Fruit fly (Drosophila melanogaster) whole organism, embryonic: ENCODE results near the gene CG43059.

Experiments
- B-H2 ChIP-seq: fragments of 200-800 bp; sonication (Bioruptor generic); optimal IDR thresholded peaks from 2 replicates; lab custom pipeline; 2018; ENCODE audit warnings: missing biosample characterization, mild to moderate bottlenecking, missing genetic modification characterization
- CG1024 ChIP-seq: fragments of 200-800 bp; sonication (Bioruptor generic); IDR thresholded peaks from 2 replicates; pipeline ENCODE4 v1.3.6; 2022; ENCODE audit warnings: missing biosample characterization, missing genetic modification characterization
- CG10321 ChIP-seq: fragments of 200-800 bp; sonication (Bioruptor generic); IDR thresholded peaks from 2 replicates; pipeline ENCODE4 v1.3.6; 2022; ENCODE audit warnings: missing biosample characterization, missing genetic modification characterization
- CG10366 ChIP-seq: fragments of 200-800 bp; sonication (Bioruptor generic); IDR thresholded peaks from 2 replicates; pipeline ENCODE4 v1.3.6; 2022; ENCODE audit warnings: missing biosample characterization, missing genetic modification characterization
- CG11085 ChIP-seq: fragments of 200-800 bp; sonication (Bioruptor generic); IDR thresholded peaks from 2 replicates; pipeline ENCODE4 v1.3.6; 2022; ENCODE audit warnings: missing biosample characterization, missing genetic modification characterization
- CG11398 ChIP-seq: fragments of 200-800 bp; sonication (Bioruptor generic); optimal IDR thresholded peaks from 2 replicates; lab custom pipeline; 2016; ENCODE audit warnings: missing biosample characterization, missing genetic modification characterization
- CG11560 ChIP-seq: fragments of 200-800 bp; sonication (Bioruptor generic); IDR thresholded peaks from 3 replicates; pipeline ENCODE4 v1.3.6; 2022; ENCODE audit warnings: missing biosample characterization, missing genetic modification characterization
- CG11723 ChIP-seq: fragments of 200-800 bp; sonication (Bioruptor generic); optimal IDR thresholded peaks from 2 replicates; lab custom pipeline; 2017; ENCODE audit warnings: missing biosample characterization, mild to moderate bottlenecking, missing genetic modification characterization
- CG12299 ChIP-seq: fragments of 200-800 bp; sonication (Bioruptor generic); optimal IDR thresholded peaks from 2 replicates; lab custom pipeline; 2018; ENCODE audit warnings: missing biosample characterization, mild to moderate bottlenecking, missing genetic modification characterization
- CG12744 ChIP-seq: fragments of 200-800 bp; sonication (Bioruptor generic); optimal IDR thresholded peaks from 2 replicates; lab custom pipeline; 2016; ENCODE audit warnings: missing biosample characterization, missing genetic modification characterization
- CG13296 ChIP-seq: fragments of 200-800 bp; sonication (Bioruptor generic); optimal IDR thresholded peaks from 3 replicates; lab custom pipeline; 2018; ENCODE audit warnings: missing biosample characterization, mild to moderate bottlenecking, missing genetic modification characterization
- CG14050 ChIP-seq: fragments of 200-800 bp; sonication (Bioruptor generic); IDR thresholded peaks from 3 replicates; pipeline ENCODE4 v1.3.6; 2022; ENCODE audit warnings: missing biosample characterization, missing genetic modification characterization
- CG15514 ChIP-seq: fragments of 200-800 bp; sonication (Bioruptor generic); optimal IDR thresholded peaks from 3 replicates; lab custom pipeline; 2017; ENCODE audit warnings: missing biosample characterization, missing genetic modification characterization, mild to moderate bottlenecking, moderate library complexity, missing genetic modification reagents
- CG2678 ChIP-seq: fragments of 200-800 bp; sonication (Bioruptor generic); optimal IDR thresholded peaks from 3 replicates; lab custom pipeline; 2019; ENCODE audit warnings: missing biosample characterization, mild to moderate bottlenecking, missing genetic modification characterization, moderate library complexity
- CG3065 ChIP-seq: fragments of 200-800 bp; sonication (Bioruptor generic); optimal IDR thresholded peaks from 2 replicates; lab custom pipeline; 2016; ENCODE audit warnings: missing biosample characterization, missing genetic modification characterization
- CG3407 ChIP-seq: fragments of 200-800 bp; sonication (Bioruptor generic); optimal IDR thresholded peaks from 2 replicates; lab custom pipeline; 2018; ENCODE audit warnings: missing biosample characterization, mild to moderate bottlenecking, missing genetic modification characterization
- CG42726 ChIP-seq: fragments of 200-800 bp; sonication (Bioruptor generic); IDR thresholded peaks from 2 replicates; pipeline ENCODE4 v1.3.6; 2022; ENCODE audit warnings: missing biosample characterization, missing genetic modification characterization; ENCODE audit not compliant: partially characterized antibody
- CG4617 ChIP-seq: fragments of 200-800 bp; sonication (Bioruptor generic); optimal IDR thresholded peaks from 3 replicates; lab custom pipeline; 2016; ENCODE audit warnings: missing biosample characterization, missing genetic modification characterization, borderline replicate concordance
- CG9932 ChIP-seq: fragments of 200-800 bp; sonication (Bioruptor generic); IDR thresholded peaks from 2 replicates; pipeline ENCODE4 v1.3.6; 2022; ENCODE audit warnings: missing biosample characterization, missing genetic modification characterization
- Drgx ChIP-seq: fragments of 200-800 bp; sonication (Bioruptor generic); IDR thresholded peaks from 2 replicates; pipeline ENCODE4 v1.3.6; 2022; ENCODE audit warnings: missing biosample characterization, missing genetic modification characterization
- Hey ChIP-seq: fragments of 200-800 bp; sonication (Bioruptor generic); optimal IDR thresholded peaks from 3 replicates; lab custom pipeline; 2018; ENCODE audit warnings: missing biosample characterization, mild to moderate bottlenecking, missing genetic modification characterization
- HmgZ ChIP-seq: fragments of 200-800 bp; sonication (Bioruptor generic); optimal IDR thresholded peaks from 2 replicates; lab custom pipeline; 2018; ENCODE audit warnings: missing biosample characterization, mild to moderate bottlenecking, missing genetic modification characterization
- Lim3 ChIP-seq: fragments of 200-800 bp; sonication (Bioruptor generic); IDR thresholded peaks from 2 replicates; pipeline ENCODE4 v1.3.6; 2022; ENCODE audit warnings: missing biosample characterization, missing genetic modification characterization
- Oaz ChIP-seq: fragments of 200-800 bp; sonication (Bioruptor generic); IDR thresholded peaks from 2 replicates; pipeline ENCODE4 v1.3.6; 2022; ENCODE audit warnings: missing biosample characterization, missing genetic modification characterization
- Rfx ChIP-seq: fragments of 200-800 bp; sonication (Bioruptor generic); IDR thresholded peaks from 2 replicates; pipeline ENCODE4 v1.3.6; 2022; ENCODE audit warnings: missing biosample characterization, missing genetic modification characterization
- Xrp1 ChIP-seq: fragments of 200-800 bp; sonication (Bioruptor generic); IDR thresholded peaks from 2 replicates; pipeline ENCODE4 v1.3.6; 2022; ENCODE audit warnings: missing biosample characterization, missing genetic modification characterization
- YL-1 ChIP-seq: fragments of 200-800 bp; sonication (Bioruptor generic); optimal IDR thresholded peaks from 3 replicates; lab custom pipeline; 2017; ENCODE audit warnings: missing biosample characterization, mild to moderate bottlenecking, missing genetic modification characterization
- ac ChIP-seq: fragments of 200-800 bp; sonication (Bioruptor generic); optimal IDR thresholded peaks from 3 replicates; lab custom pipeline; 2017; ENCODE audit warnings: missing biosample characterization, mild to moderate bottlenecking, missing genetic modification characterization
- ap ChIP-seq: fragments of 200-800 bp; sonication (Bioruptor generic); IDR thresholded peaks from 2 replicates; pipeline ENCODE4 v1.3.6; 2022; ENCODE audit warnings: missing biosample characterization, missing genetic modification characterization
- ase ChIP-seq: fragments of 200-800 bp; sonication (Bioruptor generic); IDR thresholded peaks from 3 replicates; pipeline ENCODE4 v1.3.6; 2022; ENCODE audit warnings: missing biosample characterization, missing genetic modification characterization
- az2 ChIP-seq: fragments of 200-800 bp; sonication (Bioruptor generic); optimal IDR thresholded peaks from 3 replicates; lab custom pipeline; 2016; ENCODE audit warnings: missing biosample characterization, missing genetic modification characterization
- bowl ChIP-seq: fragments of 200-800 bp; sonication (Bioruptor generic); IDR thresholded peaks from 2 replicates; pipeline ENCODE4 v1.3.6; 2022; ENCODE audit warnings: missing biosample characterization, missing genetic modification characterization
- br ChIP-seq: fragments of >200 bp; optimal IDR thresholded peaks from 2 replicates; lab custom pipeline; 2017
- disco-r ChIP-seq: fragments of 200-800 bp; sonication (Bioruptor generic); optimal IDR thresholded peaks from 2 replicates; lab custom pipeline; 2016; ENCODE audit warnings: missing biosample characterization, missing genetic modification characterization
- dmrt11E ChIP-seq: fragments of 200-800 bp; sonication (Bioruptor generic); optimal IDR thresholded peaks from 3 replicates; lab custom pipeline; 2018; ENCODE audit warnings: missing biosample characterization, mild to moderate bottlenecking, missing genetic modification characterization, moderate library complexity
- fd3F ChIP-seq: fragments of 200-800 bp; sonication (Bioruptor generic); optimal IDR thresholded peaks from 2 replicates; lab custom pipeline; 2018; ENCODE audit warnings: missing biosample characterization, mild to moderate bottlenecking, missing genetic modification characterization, moderate library complexity
- fu2 ChIP-seq: fragments of 200-800 bp; sonication (Bioruptor generic); optimal IDR thresholded peaks from 2 replicates; lab custom pipeline; 2016; ENCODE audit warnings: missing biosample characterization, missing genetic modification characterization
- gcm ChIP-seq: fragments of 200-800 bp; sonication (Bioruptor generic); optimal IDR thresholded peaks from 2 replicates; lab custom pipeline; 2019; ENCODE audit warnings: missing biosample characterization, mild to moderate bottlenecking, missing genetic modification characterization, moderate library complexity
- gt ChIP-seq: fragments of 200-800 bp; sonication (Bioruptor generic); IDR thresholded peaks from 2 replicates; pipeline ENCODE4 v1.3.6; 2022; ENCODE audit warnings: missing biosample characterization, missing genetic modification characterization
- kah ChIP-seq: fragments of 200-800 bp; sonication (Bioruptor generic); optimal IDR thresholded peaks from 2 replicates; lab custom pipeline; 2018; ENCODE audit warnings: missing biosample characterization, mild to moderate bottlenecking, missing genetic modification characterization
- kni ChIP-seq: fragments of 200-800 bp; sonication (Bioruptor generic); optimal IDR thresholded peaks from 3 replicates; lab custom pipeline; 2017; ENCODE audit warnings: mild to moderate bottlenecking, missing biosample characterization, missing genetic modification reagents, missing genetic modification characterization
- mirr ChIP-seq: fragments of 200-800 bp; sonication (Bioruptor generic); optimal IDR thresholded peaks from 3 replicates; lab custom pipeline; 2018; ENCODE audit warnings: missing biosample characterization, mild to moderate bottlenecking, missing genetic modification characterization
- onecut ChIP-seq: fragments of 200-800 bp; sonication (Bioruptor generic); IDR thresholded peaks from 2 replicates; pipeline ENCODE4 v1.3.6; 2022; ENCODE audit warnings: missing biosample characterization, missing genetic modification characterization
- p53 ChIP-seq: fragments of 200-800 bp; sonication (Bioruptor generic); optimal IDR thresholded peaks from 2 replicates; lab custom pipeline; 2016; ENCODE audit warnings: missing biosample characterization, missing genetic modification characterization
- pb ChIP-seq: fragments of 200-800 bp; sonication (Bioruptor generic); optimal IDR thresholded peaks from 3 replicates; lab custom pipeline; 2016; ENCODE audit warnings: missing biosample characterization, missing genetic modification characterization
- slp2 ChIP-seq: fragments of 200-800 bp; sonication (Bioruptor generic); optimal IDR thresholded peaks from 2 replicates; lab custom pipeline; 2016; ENCODE audit warnings: missing biosample characterization, missing genetic modification characterization
- so ChIP-seq: fragments of 200-800 bp; sonication (Bioruptor generic); IDR thresholded peaks from 3 replicates; pipeline ENCODE4 v1.3.6; 2022; ENCODE audit warnings: missing biosample characterization, missing genetic modification characterization
- sob ChIP-seq: fragments of 200-800 bp; sonication (Bioruptor generic); IDR thresholded peaks from 2 replicates; pipeline ENCODE4 v1.3.6; 2022; ENCODE audit warnings: missing biosample characterization, missing genetic modification characterization
- sr ChIP-seq: fragments of 200-800 bp; sonication (Bioruptor generic); IDR thresholded peaks from 3 replicates; pipeline ENCODE4 v1.3.6; 2022; ENCODE audit warnings: missing biosample characterization, missing genetic modification characterization
- ssp ChIP-seq: fragments of 200-800 bp; sonication (Bioruptor generic); IDR thresholded peaks from 2 replicates; pipeline ENCODE4 v1.3.6; 2022; ENCODE audit warnings: missing biosample characterization, missing genetic modification characterization
- tx ChIP-seq: fragments of 200-800 bp; sonication (Bioruptor generic); optimal IDR thresholded peaks from 2 replicates; lab custom pipeline; 2016; ENCODE audit warnings: missing biosample characterization, missing genetic modification characterization

Gene CG43059

DNA sequence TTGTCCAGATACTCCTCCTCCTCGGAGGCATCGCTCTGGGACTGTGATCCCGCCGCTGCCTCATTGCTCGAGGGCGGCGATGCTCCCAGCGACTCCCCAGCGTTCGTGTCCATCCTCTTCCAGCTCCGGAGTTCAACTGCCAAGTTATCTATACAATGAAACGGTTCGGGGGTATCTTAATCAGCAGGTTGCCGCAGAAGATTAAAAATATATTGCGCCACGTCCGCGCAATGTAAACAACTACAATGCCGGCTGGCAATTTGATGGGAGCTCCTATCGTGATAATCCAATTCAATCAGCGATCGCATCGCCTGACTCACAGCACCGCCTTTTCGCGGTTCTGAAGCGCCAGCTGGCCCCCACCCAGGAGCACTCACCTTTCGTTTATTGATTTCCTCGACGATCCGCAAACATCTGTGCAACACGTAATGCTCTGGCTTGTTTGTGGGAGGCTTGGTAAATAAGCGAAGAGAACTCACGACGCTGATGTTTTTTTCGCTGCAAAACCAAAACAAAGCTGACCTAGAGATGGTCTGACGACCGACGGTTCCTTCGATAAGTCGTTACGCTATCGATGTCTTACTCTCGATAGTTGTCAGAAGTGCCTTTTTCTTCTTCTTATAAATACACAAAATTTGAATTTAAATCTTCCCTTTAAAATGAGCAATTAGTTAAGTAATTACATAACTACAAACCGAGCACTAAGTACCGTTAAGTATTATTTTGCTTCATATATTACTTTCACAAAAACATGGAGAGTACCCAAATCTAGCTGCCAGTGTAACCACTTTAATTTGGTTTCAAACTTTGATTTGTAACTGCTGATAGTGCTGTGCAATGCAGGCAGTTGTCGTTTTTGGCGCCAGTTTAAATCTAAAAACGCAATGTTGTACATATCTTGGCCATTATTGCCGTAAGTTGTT, 29.2 kb downstream of the CG43059 start, which contains the start of gene cert (continued):
- no peak for TF ChIP-seq CG10366
- TF ChIP-seq CG11398 = no peak
- TF ChIP-seq ase (GFP tag; lab: Robert Waterston, UW) = no peak
- TF ChIP-seq mirr (GFP tag; lab: Kevin White, UChicago) = peak; percentile 31
- TF ChIP-seq CG13296 (GFP tag; lab: Kevin White, UChicago) = peak; percentile 8
- peak; percentile 38 for TF ChIP-seq p53
- TF ChIP-seq gcm (GFP tag; lab: Kevin White, UChicago) = no peak
- no peak for TF ChIP-seq CG3065 (GFP tag; lab: Kevin White, UChicago)
- TF ChIP-seq disco-r (GFP tag; lab: Kevin White, UChicago) = no peak
- no peak for TF ChIP-seq slp2 (GFP tag; lab: Kevin White, UChicago)
- peak; percentile 72 for TF ChIP-seq CG15514
- no peak for TF ChIP-seq bowl (GFP tag; lab: Robert Waterston, UW)
- TF ChIP-seq ap (GFP tag; lab: Robert Waterston, UW) = no peak
- TF ChIP-seq so (GFP tag; lab: Robert Waterston, UW) = no peak
- no peak for TF ChIP-seq ac (GFP tag; lab: Kevin White, UChicago)
- no peak for TF ChIP-seq CG11560
- no peak for TF ChIP-seq Oaz (GFP tag; lab: Robert Waterston, UW)
- no peak for TF ChIP-seq onecut (GFP tag; lab: Robert Waterston, UW)
- no peak for TF ChIP-seq CG14050 (GFP tag; lab: Robert Waterston, UW)
- TF ChIP-seq CG42726 (GFP tag; lab: Robert Waterston, UW) = peak; percentile 80; the same call in 1 of the 2 replicates
- no peak for TF ChIP-seq br (lab: Kevin White, UChicago)
- TF ChIP-seq Lim3 (GFP tag; lab: Robert Waterston, UW) = no peak
- TF ChIP-seq HmgZ = no peak
- no peak for TF ChIP-seq az2 (GFP tag; lab: Kevin White, UChicago)
- TF ChIP-seq sr (GFP tag; lab: Robert Waterston, UW) = no peak
- TF ChIP-seq dmrt11E = no peak
- TF ChIP-seq kah (GFP tag; lab: Kevin White, UChicago) = peak; percentile 94
- TF ChIP-seq gt (GFP tag; lab: Robert Waterston, UW) = no peak
- no peak for TF ChIP-seq sob (GFP tag; lab: Robert Waterston, UW)
- TF ChIP-seq Xrp1 (GFP tag; lab: Robert Waterston, UW) = 0 out of 2 replicates have a peak, but pooled peaks have one; percentile 14
- peak; percentile 26 for TF ChIP-seq tx (GFP tag; lab: Kevin White, UChicago)
- TF ChIP-seq pb (GFP tag; lab: Kevin White, UChicago) = no peak
- no peak for TF ChIP-seq fd3F (GFP tag; lab: Kevin White, UChicago)
- no peak for TF ChIP-seq B-H2 (GFP tag; lab: Kevin White, UChicago)
- peak; percentile 37 for TF ChIP-seq CG4617 (GFP tag; lab: Kevin White, UChicago)
- no peak for TF ChIP-seq CG2678 (tag; lab: Kevin White, UChicago)
- TF ChIP-seq CG10321 (GFP tag; lab: Robert Waterston, UW) = no peak
- no peak for TF ChIP-seq Drgx
- no peak for TF ChIP-seq CG3407 (GFP tag; lab: Kevin White, UChicago)
- TF ChIP-seq CG9932 (GFP tag; lab: Robert Waterston, UW) = peak; percentile 53; the same call in 1 of the 2 replicates
- TF ChIP-seq YL-1 (GFP tag; lab: Kevin White, UChicago) = peak; percentile 52
- TF ChIP-seq CG11085 (GFP tag; lab: Robert Waterston, UW) = no peak
- no peak for TF ChIP-seq ssp
- TF ChIP-seq CG12299 = no peak
- TF ChIP-seq CG1024 = no peak
- TF ChIP-seq Hey = peak; percentile 14
- no peak for TF ChIP-seq CG11723 (GFP tag; lab: Kevin White, UChicago)
- TF ChIP-seq Rfx (GFP tag; lab: Robert Waterston, UW) = 0 out of 2 replicates have a peak, but pooled peaks have one; percentile 30
- TF ChIP-seq CG12744 (GFP tag; lab: Kevin White, UChicago) = no peak
- no peak for TF ChIP-seq kni (GFP tag; lab: Kevin White, UChicago)
- no peak for TF ChIP-seq fu2 (GFP tag; lab: Kevin White, UChicago)
